Fruit fly (Drosophila melanogaster): Measurements from ENCODE around the gene CG13843.

Gene CG13843

dm6 chr3R:22624737-22625136, 15.5 kb downstream of the CG13843 start (continued):
- TF ChIP-seq Blimp-1 (GFP tag; optimal IDR thresholded peaks at IDR 0.05) (no peak), CG6792 (GFP tag; optimal IDR thresholded peaks at IDR 0.05) (peak; percentile 87), Sox102F (GFP tag; optimal IDR thresholded peaks at IDR 0.05) (no peak), CG8119 (GFP tag; IDR thresholded peaks at IDR 0.05) (peak; percentile 95), CG31627 (GFP tag; optimal IDR thresholded peaks at IDR 0.05) (peak; percentile 77), Sox14 (GFP tag; optimal IDR thresholded peaks at IDR 0.05) (peak; percentile 84), Eip75B (GFP tag; optimal IDR thresholded peaks at IDR 0.05) (peak; percentile 91), CG6163 (GFP tag; IDR thresholded peaks at IDR 0.05) (peak; percentile 97), CG10669 (GFP tag; optimal IDR thresholded peaks at IDR 0.05) (peak; percentile 91), acj6 (GFP tag; optimal IDR thresholded peaks at IDR 0.05) (peak; percentile 88), net (GFP tag; optimal IDR thresholded peaks at IDR 0.05) (peak; percentile 87)

DNA sequence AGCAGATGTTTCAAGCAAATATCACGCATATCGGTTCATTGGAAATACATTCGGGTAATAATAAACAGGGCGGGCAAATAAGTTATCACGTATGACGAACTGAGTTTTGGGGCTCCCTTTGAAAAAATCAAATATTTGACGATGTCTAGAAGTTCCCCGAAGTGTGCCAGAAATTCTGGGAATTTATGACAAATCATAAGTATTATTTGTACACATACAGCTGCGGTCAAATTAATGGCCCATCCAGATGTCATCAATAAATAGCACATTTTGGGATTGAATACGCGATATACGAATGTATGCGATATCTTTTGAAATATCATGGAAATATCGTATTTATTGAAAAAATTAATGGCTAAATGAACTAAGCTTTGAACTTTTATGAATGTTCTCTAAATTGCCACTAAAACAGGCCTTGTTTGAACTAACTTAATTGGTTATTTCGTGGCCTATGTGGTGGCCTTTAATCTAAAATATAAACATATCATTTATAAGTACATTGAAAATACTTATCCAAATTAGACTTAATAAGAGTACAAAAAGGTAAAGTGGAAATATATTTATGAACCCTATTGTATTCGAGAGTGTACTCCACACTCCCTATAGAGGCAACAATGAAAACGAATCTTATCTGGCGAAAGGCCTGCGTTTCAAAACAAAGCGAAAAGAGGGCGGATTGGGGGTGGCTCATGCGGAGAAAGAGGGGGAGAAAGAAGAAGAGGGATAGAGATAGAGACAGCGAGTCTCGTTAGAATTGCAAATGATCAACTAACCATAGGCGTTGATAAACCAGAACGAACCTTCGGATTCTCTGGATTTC, 16.4 kb downstream of the CG13843 start:
- peak; percentile 61 for TF ChIP-seq Hr39 (GFP tag; optimal IDR thresholded peaks at IDR 0.05)
- TF ChIP-seq Eip75B (GFP tag; optimal IDR thresholded peaks at IDR 0.05) = peak; percentile 11
- peak; percentile 44 for TF ChIP-seq Blimp-1 (GFP tag; optimal IDR thresholded peaks at IDR 0.05)
- peak; percentile 16 for TF ChIP-seq CG3919 (GFP tag; optimal IDR thresholded peaks at IDR 0.05)
- TF ChIP-seq Hr38 (GFP tag; optimal IDR thresholded peaks at IDR 0.05) = no peak
- no peak for TF ChIP-seq CG3032 (tag; optimal IDR thresholded peaks at IDR 0.05)
- TF ChIP-seq vri (GFP tag; optimal IDR thresholded peaks at IDR 0.05) = no peak
- TF ChIP-seq CG6854 (GFP tag; optimal IDR thresholded peaks at IDR 0.05) = no peak
- TF ChIP-seq CG7368 (GFP tag; optimal IDR thresholded peaks at IDR 0.05) = no peak
- peak; percentile 42; the same call in 1 of the 3 replicates for TF ChIP-seq CG8119 (GFP tag; IDR thresholded peaks at IDR 0.05)
- TF ChIP-seq Lpt (GFP tag; optimal IDR thresholded peaks at IDR 0.05) = no peak
- TF ChIP-seq acj6 (GFP tag; optimal IDR thresholded peaks at IDR 0.05) = peak; percentile 49
- no peak for TF ChIP-seq CG1621 (tag; optimal IDR thresholded peaks at IDR 0.05)
- TF ChIP-seq Gug (GFP tag; IDR thresholded peaks at IDR 0.05) = no peak
- TF ChIP-seq CG9139 (GFP tag; optimal IDR thresholded peaks at IDR 0.05) = no peak
- peak; percentile 41 for TF ChIP-seq CG15336 (GFP tag; IDR thresholded peaks at IDR 0.05)
- TF ChIP-seq esn (GFP tag; optimal IDR thresholded peaks at IDR 0.05) = peak; percentile 81
- no peak for TF ChIP-seq fd59A (GFP tag; optimal IDR thresholded peaks at IDR 0.05)
- peak; percentile 56 for TF ChIP-seq Met (GFP tag; optimal IDR thresholded peaks at IDR 0.05)
- TF ChIP-seq achi (GFP tag; optimal IDR thresholded peaks at IDR 0.05) = peak; percentile 42
- TF ChIP-seq topi (GFP tag; optimal IDR thresholded peaks at IDR 0.05) = peak; percentile 66
- peak; percentile 33 for TF ChIP-seq net (GFP tag; optimal IDR thresholded peaks at IDR 0.05)
- no peak for TF ChIP-seq CG11762 (GFP tag; optimal IDR thresholded peaks at IDR 0.05; ENCODE audit: insufficient read depth)
- peak; percentile 56 for TF ChIP-seq OdsH (GFP tag; optimal IDR thresholded peaks at IDR 0.05)
- TF ChIP-seq CG11902 (GFP tag; optimal IDR thresholded peaks at IDR 0.05) = peak; percentile 52
- no peak for TF ChIP-seq CG11294 (GFP tag; IDR thresholded peaks at IDR 0.05)
- TF ChIP-seq CG16779 (tag; optimal IDR thresholded peaks at IDR 0.05) = no peak
- TF ChIP-seq Ets21C (GFP tag; optimal IDR thresholded peaks at IDR 0.05) = peak; percentile 34
- no peak for TF ChIP-seq CG4318 (GFP tag; optimal IDR thresholded peaks at IDR 0.05)
- no peak for TF ChIP-seq dac (GFP tag; optimal IDR thresholded peaks at IDR 0.05)
- TF ChIP-seq CG6163 (GFP tag; IDR thresholded peaks at IDR 0.05) = no peak
- peak; percentile 76 for TF ChIP-seq fkh (GFP tag; optimal IDR thresholded peaks at IDR 0.05)
- no peak for TF ChIP-seq CG8319 (GFP tag; optimal IDR thresholded peaks at IDR 0.05)
- no peak for TF ChIP-seq fd85E (GFP tag; optimal IDR thresholded peaks at IDR 0.05)
- peak; percentile 47 for TF ChIP-seq CG6808 (GFP tag; optimal IDR thresholded peaks at IDR 0.05)
- peak; percentile 41 for TF ChIP-seq spab (GFP tag; optimal IDR thresholded peaks at IDR 0.05)
- TF ChIP-seq Hr4 (GFP tag; optimal IDR thresholded peaks at IDR 0.05) = peak; percentile 54
- TF ChIP-seq Eip93F (GFP tag; optimal IDR thresholded peaks at IDR 0.05) = peak; percentile 49
- peak; percentile 70 for TF ChIP-seq Smox (GFP tag; optimal IDR thresholded peaks at IDR 0.05)
- TF ChIP-seq pdm3 (GFP tag; optimal IDR thresholded peaks at IDR 0.05) = peak; percentile 54
- peak; percentile 56 for TF ChIP-seq Sox102F (GFP tag; optimal IDR thresholded peaks at IDR 0.05)
- peak; percentile 14 for TF ChIP-seq CG6276 (GFP tag; optimal IDR thresholded peaks at IDR 0.05)
- TF ChIP-seq lz (GFP tag; optimal IDR thresholded peaks at IDR 0.05) = peak; percentile 34
- TF ChIP-seq eg (GFP tag; IDR thresholded peaks at IDR 0.05) = no peak

All from whole organism, prepupa.